Fruit fly (Drosophila melanogaster): Measurements from ENCODE around the gene sloth2.
A peak's percentile ranks its signal among the peaks of the same experiment; 100 is the strongest.

The sloth2 gene

dm6 chrX:7014931-7015428, 3.8 kb downstream of the sloth2 start (continued):
- TF ChIP-seq CG2129 (GFP tag; IDR thresholded peaks at IDR 0.05; ENCODE audit: partially characterized antibody) (0 out of 2 replicates have a peak, but pooled peaks have one; percentile 23), insv (GFP tag; optimal IDR thresholded peaks at IDR 0.05) (peak in 1 of 2 experiments; percentile 49), lilli (GFP tag; optimal IDR thresholded peaks at IDR 0.05) (peak; percentile 84), dmrt99B (tag; optimal IDR thresholded peaks at IDR 0.05) (peak; percentile 61), grau (tag; optimal IDR thresholded peaks at IDR 0.05) (peak; percentile 40), CG18476 (GFP tag; optimal IDR thresholded peaks at IDR 0.05) (no peak), stwl (tag; optimal IDR thresholded peaks at IDR 0.05) (peak; percentile 58), CG33557 (GFP tag; optimal IDR thresholded peaks at IDR 0.05) (no peak), amos (GFP tag; IDR thresholded peaks at IDR 0.05; ENCODE audit: partially characterized antibody) (peak; percentile 80), CG3847 (GFP tag; IDR thresholded peaks at IDR 0.05) (peak; percentile 44), ERR (GFP tag; optimal IDR thresholded peaks at IDR 0.05) (peak; percentile 38), Mes4 (GFP tag; optimal IDR thresholded peaks at IDR 0.05) (no peak), CG12659 (GFP tag; optimal IDR thresholded peaks at IDR 0.05) (peak; percentile 70), CG11093 (GFP tag; IDR thresholded peaks at IDR 0.05) (peak; percentile 45; the same call in 2 of the 3 replicates), Kr (GFP tag; optimal IDR thresholded peaks at IDR 0.05) (no peak), Sry-β (GFP tag; optimal IDR thresholded peaks at IDR 0.05) (no peak), sc (optimal IDR thresholded peaks at IDR 0.05) (no peak), sc (GFP tag; optimal IDR thresholded peaks at IDR 0.05) (no peak), CG14710 (tag; optimal IDR thresholded peaks at IDR 0.05) (peak; percentile 46), Antp (GFP tag; optimal IDR thresholded peaks at IDR 0.05) (peak; percentile 68), ci (GFP tag; IDR thresholded peaks at IDR 0.05) (peak; percentile 71), pan (optimal IDR thresholded peaks at IDR 0.05) (peak in 1 of 2 experiments; percentile 3), pan (GFP tag; optimal IDR thresholded peaks at IDR 0.05 in 1 of 2, IDR thresholded peaks at IDR 0.05 in 1 of 2) (peak in 1 of 2 experiments; percentile 60), Atf3 (GFP tag; optimal IDR thresholded peaks at IDR 0.05) (no peak), tin (GFP tag; optimal IDR thresholded peaks at IDR 0.05) (peak; percentile 41), bcd (GFP tag; optimal IDR thresholded peaks at IDR 0.05) (peak; percentile 15), CG10959 (GFP tag; IDR thresholded peaks at IDR 0.05) (no peak), CkIIα-i1 (GFP tag; IDR thresholded peaks at IDR 0.05) (no peak), ewg (GFP tag; optimal IDR thresholded peaks at IDR 0.05) (no peak), CG6791 (GFP tag; IDR thresholded peaks at IDR 0.05; ENCODE audit: partially characterized antibody) (peak; percentile 69), CG7372 (GFP tag; IDR thresholded peaks at IDR 0.05) (no peak), NC2α (GFP tag; optimal IDR thresholded peaks at IDR 0.05) (no peak), slbo (GFP tag; IDR thresholded peaks at IDR 0.05) (peak; percentile 65), CG12155 (GFP tag; optimal IDR thresholded peaks at IDR 0.05) (peak; percentile 25), CG12299 (tag; optimal IDR thresholded peaks at IDR 0.05) (peak; percentile 15), dysf (GFP tag; IDR thresholded peaks at IDR 0.05) (peak; percentile 57; the same call in 2 of the 3 replicates), Sox100B (GFP tag; optimal IDR thresholded peaks at IDR 0.05) (peak; percentile 14), CG1024 (GFP tag; IDR thresholded peaks at IDR 0.05) (0 out of 2 replicates have a peak, but pooled peaks have one; percentile 3), Hand (GFP tag; optimal IDR thresholded peaks at IDR 0.05) (no peak), slp2 (GFP tag; optimal IDR thresholded peaks at IDR 0.05) (no peak), Dip3 (GFP tag; optimal IDR thresholded peaks at IDR 0.05) (peak; percentile 20), Stat92E (GFP tag; optimal IDR thresholded peaks at IDR 0.05) (no peak), CG30403 (GFP tag; optimal IDR thresholded peaks at IDR 0.05) (peak; percentile 52), Asciz (GFP tag; optimal IDR thresholded peaks at IDR 0.05) (peak; percentile 9), CG1647 (GFP tag; optimal IDR thresholded peaks at IDR 0.05) (no peak), sens (GFP tag) (peak; percentile 93), CG4730 (GFP tag; IDR thresholded peaks at IDR 0.05) (0 out of 2 replicates have a peak, but pooled peaks have one; percentile 21), Rx (GFP tag; IDR thresholded peaks at IDR 0.05) (0 out of 2 replicates have a peak, but pooled peaks have one; percentile 5), HHEX (GFP tag; optimal IDR thresholded peaks at IDR 0.05) (peak; percentile 41), CG42726 (GFP tag; IDR thresholded peaks at IDR 0.05; ENCODE audit: partially characterized antibody) (peak; percentile 67; the same call in 1 of the 2 replicates)
